Worm (Caenorhabditis elegans) whole organism, young adult: ENCODE measurements around the gene gcy-12.

Experiments
- B0261.1 ChIP-seq: sonication (generic microtip); optimal IDR thresholded peaks from 2 replicates; lab custom pipeline; 2016; ENCODE audit warnings: mild to moderate bottlenecking, missing genetic modification characterization, moderate library complexity, missing compliant biosample characterization
- C06A6.2 ChIP-seq: fragments of 200-800 bp; sonication (Bioruptor generic); conservative IDR thresholded peaks from 2 replicates; pipeline ENCODE4 v1.3.6; 2022; ENCODE audit warnings: missing genetic modification characterization, missing compliant biosample characterization
- D2030.7 ChIP-seq: fragments of 200-800 bp; sonication (Bioruptor generic); IDR thresholded peaks from 2 replicates; pipeline ENCODE4 v1.3.6; 2022; ENCODE audit warnings: missing genetic modification reagents, missing genetic modification characterization, missing compliant biosample characterization
- F23B12.7 ChIP-seq: sonication (generic microtip); optimal IDR thresholded peaks from 2 replicates; lab custom pipeline; 2017; ENCODE audit warnings: missing genetic modification characterization, mild to moderate bottlenecking, missing compliant biosample characterization, antibody characterized with exemption, moderate library complexity; ENCODE audit not compliant: insufficient read depth
- F33H1.4 ChIP-seq: fragments of 200-800 bp; sonication (Bioruptor generic); IDR thresholded peaks from 2 replicates; pipeline ENCODE4 v1.3.6; 2022; ENCODE audit warnings: missing genetic modification reagents, missing genetic modification characterization, missing compliant biosample characterization
- F37B4.10 ChIP-seq: fragments of 200-800 bp; sonication (Bioruptor generic); IDR thresholded peaks from 2 replicates; pipeline ENCODE4 v1.3.6; 2022; ENCODE audit warnings: missing genetic modification characterization, missing compliant biosample characterization
- F49E8.2 ChIP-seq: sonication (generic microtip); optimal IDR thresholded peaks from 3 replicates; lab custom pipeline; 2017; ENCODE audit warnings: missing genetic modification characterization, mild to moderate bottlenecking, missing compliant biosample characterization, antibody characterized with exemption, moderate library complexity; ENCODE audit not compliant: insufficient read depth
- K11D2.4 ChIP-seq: fragments of 200-800 bp; sonication (Bioruptor generic); IDR thresholded peaks from 2 replicates; pipeline ENCODE4 v1.3.6; 2022; ENCODE audit warnings: missing genetic modification reagents, missing genetic modification characterization, missing compliant biosample characterization
- Y79H2A.3 ChIP-seq: fragments of 200-800 bp; sonication (Bioruptor generic); conservative IDR thresholded peaks from 2 replicates; pipeline ENCODE4 v1.3.6; 2022; ENCODE audit warnings: missing genetic modification reagents, missing genetic modification characterization, missing compliant biosample characterization
- ZK185.1 ChIP-seq: sonication (generic microtip); optimal IDR thresholded peaks from 2 replicates; lab custom pipeline; 2016; ENCODE audit warnings: mild to moderate bottlenecking, missing genetic modification characterization, missing compliant biosample characterization; ENCODE audit not compliant: poor library complexity, severe bottlenecking
- akir-1 ChIP-seq: fragments of 200-800 bp; sonication (Bioruptor generic); optimal IDR thresholded peaks from 2 replicates; lab custom pipeline; 2018; ENCODE audit warnings: mild to moderate bottlenecking, missing genetic modification characterization, moderate library complexity, missing compliant biosample characterization
- ama-1 ChIP-seq, 3 experiments: fragments of 150-350 bp in 1 of 3; sonication (generic microtip) in 2 of 3; optimal IDR thresholded peaks; 2 replicates each; lab custom pipeline; 2014 to 2018; ENCODE audit warnings: missing biosample characterization in 2 of 3, missing genetic modification characterization in 2 of 3, missing genetic modification reagents in 2 of 3
- atf-7 ChIP-seq: sonication (generic microtip); optimal IDR thresholded peaks from 2 replicates; lab custom pipeline; 2017; ENCODE audit warnings: mild to moderate bottlenecking, missing genetic modification characterization, missing compliant biosample characterization
- attf-3 ChIP-seq: fragments of 200-800 bp; sonication (Bioruptor generic); conservative IDR thresholded peaks from 2 replicates; pipeline ENCODE4 v1.3.6; 2022; ENCODE audit warnings: missing genetic modification reagents, missing genetic modification characterization, missing compliant biosample characterization
- attf-6 ChIP-seq: fragments of 200-800 bp; sonication (Bioruptor generic); IDR thresholded peaks from 2 replicates; pipeline ENCODE4 v1.3.6; 2022; ENCODE audit warnings: missing genetic modification reagents, missing genetic modification characterization, missing compliant biosample characterization
- ceh-27 ChIP-seq: fragments of 200-800 bp; sonication (Bioruptor generic); optimal IDR thresholded peaks from 2 replicates; lab custom pipeline; 2018; ENCODE audit warnings: mild to moderate bottlenecking, missing genetic modification characterization, moderate library complexity, missing compliant biosample characterization
- ceh-58 ChIP-seq: fragments of 200-800 bp; sonication (Bioruptor generic); IDR thresholded peaks from 2 replicates; pipeline ENCODE4 v1.3.6; 2022; ENCODE audit warnings: missing genetic modification characterization, missing compliant biosample characterization
- ceh-79 ChIP-seq: sonication (generic microtip); optimal IDR thresholded peaks from 2 replicates; lab custom pipeline; 2017; ENCODE audit warnings: mild to moderate bottlenecking, missing genetic modification characterization, missing compliant biosample characterization
- ceh-91 ChIP-seq: fragments of 200-800 bp; sonication (Bioruptor generic); IDR thresholded peaks from 2 replicates; pipeline ENCODE4 v1.3.6; 2022; ENCODE audit warnings: missing genetic modification reagents, missing genetic modification characterization, missing compliant biosample characterization
- chd-7 ChIP-seq: sonication (generic microtip); optimal IDR thresholded peaks from 2 replicates; lab custom pipeline; 2016; ENCODE audit warnings: mild to moderate bottlenecking, missing genetic modification characterization, moderate library complexity, missing compliant biosample characterization
- efl-1 ChIP-seq: fragments of 150-350 bp; optimal IDR thresholded peaks from 2 replicates; lab custom pipeline; 2014; ENCODE audit warnings: missing biosample characterization, missing genetic modification reagents, missing genetic modification characterization
- egl-44 ChIP-seq: fragments of 200-800 bp; sonication (Bioruptor generic); IDR thresholded peaks from 2 replicates; pipeline ENCODE4 v1.3.6; 2022; ENCODE audit warnings: missing genetic modification reagents, missing genetic modification characterization, missing compliant biosample characterization
- egrh-3 ChIP-seq: fragments of 200-800 bp; sonication (Bioruptor generic); IDR thresholded peaks from 2 replicates; pipeline ENCODE4 v1.3.6; 2022; ENCODE audit warnings: missing genetic modification reagents, missing genetic modification characterization, missing compliant biosample characterization
- fkh-3 ChIP-seq: sonication (generic microtip); optimal IDR thresholded peaks from 2 replicates; lab custom pipeline; 2016; ENCODE audit warnings: mild to moderate bottlenecking, missing genetic modification characterization, missing compliant biosample characterization
- hlh-12 ChIP-seq: sonication (generic microtip); optimal IDR thresholded peaks from 2 replicates; lab custom pipeline; 2016; ENCODE audit warnings: missing genetic modification characterization, missing compliant biosample characterization
- hmg-20 ChIP-seq: fragments of 200-800 bp; sonication (Bioruptor generic); IDR thresholded peaks from 2 replicates; pipeline ENCODE4 v1.3.6; 2022; ENCODE audit warnings: missing genetic modification reagents, missing genetic modification characterization, missing compliant biosample characterization
- hsf-1 ChIP-seq: fragments of 200-800 bp; sonication (Bioruptor generic); IDR thresholded peaks from 2 replicates; pipeline ENCODE4 v1.3.6; 2022; ENCODE audit warnings: missing genetic modification reagents, missing genetic modification characterization, missing compliant biosample characterization
- lag-1 ChIP-seq: fragments of 200-800 bp; sonication (Bioruptor generic); IDR thresholded peaks from 2 replicates; pipeline ENCODE4 v1.3.6; 2022; ENCODE audit warnings: missing genetic modification reagents, missing genetic modification characterization, missing compliant biosample characterization
- lin-40 ChIP-seq: sonication (generic microtip); optimal IDR thresholded peaks from 2 replicates; lab custom pipeline; 2016; ENCODE audit warnings: missing genetic modification characterization, mild to moderate bottlenecking, missing compliant biosample characterization, missing genotype, missing genetic modification reagents
- madf-10 ChIP-seq: sonication (generic microtip); optimal IDR thresholded peaks from 2 replicates; lab custom pipeline; 2016; ENCODE audit warnings: mild to moderate bottlenecking, missing genetic modification characterization, missing compliant biosample characterization
- madf-3 ChIP-seq: fragments of 200-800 bp; sonication (Bioruptor generic); IDR thresholded peaks from 2 replicates; pipeline ENCODE4 v1.3.6; 2022; ENCODE audit warnings: missing genetic modification reagents, missing genetic modification characterization, missing compliant biosample characterization
- madf-6 ChIP-seq: fragments of 200-800 bp; sonication (Bioruptor generic); IDR thresholded peaks from 2 replicates; pipeline ENCODE4 v1.3.6; 2022; ENCODE audit warnings: missing genetic modification reagents, missing genetic modification characterization, missing compliant biosample characterization
- mes-4 ChIP-seq: sonication (generic microtip); optimal IDR thresholded peaks from 2 replicates; lab custom pipeline; 2016; ENCODE audit warnings: missing genotype, missing genetic modification characterization, missing compliant biosample characterization
- nfya-2 ChIP-seq: fragments of 200-800 bp; sonication (Bioruptor generic); IDR thresholded peaks from 2 replicates; pipeline ENCODE4 v1.3.6; 2022; ENCODE audit warnings: missing genetic modification reagents, missing genetic modification characterization, missing compliant biosample characterization
- nfyb-1 ChIP-seq: fragments of 200-800 bp; sonication (Bioruptor generic); IDR thresholded peaks from 2 replicates; pipeline ENCODE4 v1.3.6; 2022; ENCODE audit warnings: missing genetic modification reagents, missing genetic modification characterization, missing compliant biosample characterization
- nhr-27 ChIP-seq: fragments of 200-800 bp; sonication (Bioruptor generic); optimal IDR thresholded peaks from 2 replicates; lab custom pipeline; 2018; ENCODE audit warnings: mild to moderate bottlenecking, missing genetic modification characterization, moderate library complexity, missing compliant biosample characterization
- pha-4 ChIP-seq: fragments of 150-350 bp; sonication (generic microtip); optimal IDR thresholded peaks from 2 replicates; lab custom pipeline; 2014; ENCODE audit warnings: missing biosample characterization, missing genetic modification reagents, missing genetic modification characterization
- rpc-1 ChIP-seq, 2 experiments: fragments of 150-350 bp in 1 of 2; sonication (generic microtip) in 1 of 2; optimal IDR thresholded peaks; 2 replicates each; lab custom pipeline; 2014 to 2018; ENCODE audit warnings: missing biosample characterization in 1 of 2, missing genetic modification characterization in 1 of 2, missing genetic modification reagents in 1 of 2, missing genotype in 1 of 2
- somi-1 ChIP-seq: fragments of 200-800 bp; sonication (Bioruptor generic); optimal IDR thresholded peaks from 2 replicates; lab custom pipeline; 2018; ENCODE audit warnings: mild to moderate bottlenecking, missing genetic modification characterization, missing compliant biosample characterization
- sptf-2 ChIP-seq: fragments of 200-800 bp; sonication (Bioruptor generic); optimal IDR thresholded peaks from 2 replicates; lab custom pipeline; 2018; ENCODE audit warnings: mild to moderate bottlenecking, missing genetic modification characterization, missing compliant biosample characterization
- xnd-1 ChIP-seq: sonication (generic microtip); optimal IDR thresholded peaks from 2 replicates; lab custom pipeline; 2016; ENCODE audit warnings: missing genotype, missing genetic modification reagents, missing genetic modification characterization, missing compliant biosample characterization
- zim-3 ChIP-seq: sonication (generic microtip); optimal IDR thresholded peaks from 2 replicates; lab custom pipeline; 2017; ENCODE audit warnings: mild to moderate bottlenecking, missing genetic modification characterization, moderate library complexity, missing compliant biosample characterization
- ztf-18 ChIP-seq: sonication (generic microtip); optimal IDR thresholded peaks from 2 replicates; lab custom pipeline; 2016; ENCODE audit warnings: missing genotype, mild to moderate bottlenecking, missing genetic modification characterization, missing compliant biosample characterization
- ztf-25 ChIP-seq: fragments of 200-800 bp; sonication (Bioruptor generic); IDR thresholded peaks from 2 replicates; pipeline ENCODE4 v1.3.6; 2022; ENCODE audit warnings: missing genetic modification reagents, missing genetic modification characterization, missing compliant biosample characterization
- ztf-26 ChIP-seq: sonication (generic microtip); optimal IDR thresholded peaks from 2 replicates; lab custom pipeline; 2017; ENCODE audit warnings: missing genetic modification characterization, missing compliant biosample characterization
- ztf-28 ChIP-seq: fragments of 200-800 bp; sonication (Bioruptor generic); IDR thresholded peaks from 2 replicates; pipeline ENCODE4 v1.3.6; 2022; ENCODE audit warnings: missing genetic modification reagents, missing genetic modification characterization, missing compliant biosample characterization
- ztf-3 ChIP-seq: fragments of 200-800 bp; sonication (Bioruptor generic); optimal IDR thresholded peaks from 2 replicates; lab custom pipeline; 2018; ENCODE audit warnings: mild to moderate bottlenecking, missing genetic modification characterization, missing compliant biosample characterization
- ztf-6 ChIP-seq: fragments of 200-800 bp; sonication (Bioruptor generic); IDR thresholded peaks from 2 replicates; pipeline ENCODE4 v1.3.6; 2022; ENCODE audit warnings: missing genetic modification reagents, missing genetic modification characterization, missing compliant biosample characterization

The gcy-12 gene

ce11 chrII:5353642-5354041, 41.8 kb downstream of the gcy-12 start (continued):
- no peak for TF ChIP-seq akir-1 (GFP tag; lab: Kevin White, UChicago)
- peak; percentile 24 for TF ChIP-seq xnd-1 (tag; lab: Kevin White, UChicago)
- TF ChIP-seq mes-4 (tag; lab: Kevin White, UChicago), result peak; percentile 78
- no peak for TF ChIP-seq Y79H2A.3 (GFP tag; lab: Robert Waterston, UW)
- peak; percentile 72 for TF ChIP-seq madf-6 (GFP tag; lab: Robert Waterston, UW)
- no peak for TF ChIP-seq K11D2.4
- TF ChIP-seq F49E8.2 (tag; lab: Kevin White, UChicago), result peak; percentile 60
- TF ChIP-seq ztf-18 (tag; lab: Kevin White, UChicago), result peak; percentile 46
- no peak for TF ChIP-seq ama-1 (optimal IDR thresholded peaks at IDR 0.05; lab: Kevin White, UChicago)
- peak; percentile 48 to 64 for TF ChIP-seq ama-1 (GFP tag; optimal IDR thresholded peaks at IDR 0.05; lab: Kevin White, UChicago)
- TF ChIP-seq ztf-28 (GFP tag; lab: Robert Waterston, UW), result 0 out of 2 replicates have a peak, but pooled peaks have one; percentile 26
- TF ChIP-seq somi-1 (GFP tag; lab: Kevin White, UChicago), result peak; percentile 28
- no peak for TF ChIP-seq lag-1 (GFP tag; lab: Robert Waterston, UW)
- no peak for TF ChIP-seq F33H1.4 (GFP tag; lab: Robert Waterston, UW)
- TF ChIP-seq C06A6.2 (GFP tag; lab: Robert Waterston, UW), result peak; percentile 50; the same call in 1 of the 2 replicates
- TF ChIP-seq lin-40 (tag; lab: Kevin White, UChicago), result peak; percentile 9
- no peak for TF ChIP-seq ztf-6 (GFP tag; lab: Robert Waterston, UW)
- TF ChIP-seq egl-44, result peak; percentile 64; the same call in 1 of the 2 replicates
- peak; percentile 94 for TF ChIP-seq ztf-25 (GFP tag; lab: Robert Waterston, UW)
- no peak for TF ChIP-seq attf-3 (GFP tag; lab: Robert Waterston, UW)
- TF ChIP-seq ztf-3 (GFP tag; lab: Kevin White, UChicago), result no peak
- peak; percentile 92 for TF ChIP-seq ceh-58
- peak; percentile 37 for TF ChIP-seq hlh-12 (tag; lab: Kevin White, UChicago)
- TF ChIP-seq atf-7 (tag; lab: Kevin White, UChicago), result peak; percentile 62
- TF ChIP-seq madf-3 (GFP tag; lab: Robert Waterston, UW), result 0 out of 2 replicates have a peak, but pooled peaks have one; percentile 77
- TF ChIP-seq attf-6 (GFP tag; lab: Robert Waterston, UW), result peak; percentile 69
- peak; percentile 76 for TF ChIP-seq chd-7 (tag; lab: Kevin White, UChicago)
- peak; percentile 76 for TF ChIP-seq rpc-1 (optimal IDR thresholded peaks at IDR 0.05; lab: Kevin White, UChicago)
- peak; percentile 93 for TF ChIP-seq rpc-1 (tag; optimal IDR thresholded peaks at IDR 0.05; lab: Kevin White, UChicago)
- no peak for TF ChIP-seq pha-4 (tag; lab: Kevin White, UChicago)
- peak; percentile 9 for TF ChIP-seq ceh-27 (GFP tag; lab: Kevin White, UChicago)
- peak; percentile 90 for TF ChIP-seq zim-3 (tag; lab: Kevin White, UChicago)
- TF ChIP-seq hsf-1 (GFP tag; lab: Robert Waterston, UW), result peak; percentile 64
- no peak for TF ChIP-seq ceh-91 (GFP tag; lab: Robert Waterston, UW)
- no peak for TF ChIP-seq efl-1 (GFP tag; lab: Kevin White, UChicago)
- TF ChIP-seq nhr-27 (tag; lab: Kevin White, UChicago), result peak; percentile 69
- TF ChIP-seq ztf-26 (tag; lab: Kevin White, UChicago), result peak; percentile 61
- peak; percentile 74 for TF ChIP-seq B0261.1 (tag; lab: Kevin White, UChicago)
- peak; percentile 89 for TF ChIP-seq fkh-3
- TF ChIP-seq egrh-3 (GFP tag; lab: Robert Waterston, UW), result no peak
- TF ChIP-seq nfya-2, result 0 out of 2 replicates have a peak, but pooled peaks have one; percentile 62
- peak; percentile 54 for TF ChIP-seq ZK185.1 (tag; lab: Kevin White, UChicago)
- peak; percentile 78 for TF ChIP-seq ceh-79 (tag; lab: Kevin White, UChicago)
- TF ChIP-seq F37B4.10 (GFP tag; lab: Robert Waterston, UW), result 0 out of 2 replicates have a peak, but pooled peaks have one; percentile 66
- TF ChIP-seq nfyb-1 (GFP tag; lab: Robert Waterston, UW), result peak; percentile 67; the same call in 1 of the 2 replicates
- peak; percentile 37; the same call in 1 of the 2 replicates for TF ChIP-seq D2030.7 (GFP tag; lab: Robert Waterston, UW)
- peak; percentile 25; the same call in 1 of the 2 replicates for TF ChIP-seq hmg-20
- peak; percentile 28 for TF ChIP-seq madf-10
- peak; percentile 37 for TF ChIP-seq F23B12.7
- no peak for TF ChIP-seq sptf-2
